Worm (Caenorhabditis elegans) whole organism, young adult: Measurements from ENCODE around the gene sfxn-5.
A peak's percentile ranks its signal among the peaks of the same experiment; 100 is the strongest.

Experiments
- B0261.1 ChIP-seq: sonication (generic microtip); optimal IDR thresholded peaks from 2 replicates; lab custom pipeline; 2016; ENCODE audit warnings: mild to moderate bottlenecking, missing genetic modification characterization, moderate library complexity, missing compliant biosample characterization
- B0336.3 ChIP-seq: fragments of 200-800 bp; sonication (Bioruptor generic); IDR thresholded peaks from 2 replicates; pipeline ENCODE4 v1.3.6; 2022; ENCODE audit warnings: missing genetic modification characterization, missing compliant biosample characterization
- F49E8.2 ChIP-seq: sonication (generic microtip); optimal IDR thresholded peaks from 3 replicates; lab custom pipeline; 2017; ENCODE audit warnings: missing genetic modification characterization, mild to moderate bottlenecking, missing compliant biosample characterization, antibody characterized with exemption, moderate library complexity; ENCODE audit not compliant: insufficient read depth
- K11D2.4 ChIP-seq: fragments of 200-800 bp; sonication (Bioruptor generic); IDR thresholded peaks from 2 replicates; pipeline ENCODE4 v1.3.6; 2022; ENCODE audit warnings: missing genetic modification reagents, missing genetic modification characterization, missing compliant biosample characterization
- T07F8.4 ChIP-seq: sonication (generic microtip); optimal IDR thresholded peaks from 2 replicates; lab custom pipeline; 2016; ENCODE audit warnings: mild to moderate bottlenecking, missing genetic modification characterization, moderate library complexity, missing compliant biosample characterization
- Y53F4B.3 ChIP-seq: fragments of 200-800 bp; sonication (Bioruptor generic); IDR thresholded peaks from 2 replicates; pipeline ENCODE4 v1.3.6; 2022; ENCODE audit warnings: missing genetic modification reagents, missing genetic modification characterization, missing compliant biosample characterization
- Y56A3A.18 ChIP-seq: fragments of 200-800 bp; sonication (Bioruptor generic); IDR thresholded peaks from 2 replicates; pipeline ENCODE4 v1.3.6; 2022; ENCODE audit warnings: missing genetic modification reagents, missing genetic modification characterization, missing compliant biosample characterization
- Y79H2A.3 ChIP-seq: fragments of 200-800 bp; sonication (Bioruptor generic); conservative IDR thresholded peaks from 2 replicates; pipeline ENCODE4 v1.3.6; 2022; ENCODE audit warnings: missing genetic modification reagents, missing genetic modification characterization, missing compliant biosample characterization
- aptf-3 ChIP-seq: fragments of 200-800 bp; sonication (Bioruptor generic); IDR thresholded peaks from 2 replicates; pipeline ENCODE4 v1.3.6; 2022; ENCODE audit warnings: missing genetic modification characterization, missing compliant biosample characterization
- atf-7 ChIP-seq: sonication (generic microtip); optimal IDR thresholded peaks from 2 replicates; lab custom pipeline; 2017; ENCODE audit warnings: mild to moderate bottlenecking, missing genetic modification characterization, missing compliant biosample characterization
- attf-5 ChIP-seq: fragments of 200-800 bp; sonication (Bioruptor generic); optimal IDR thresholded peaks from 2 replicates; lab custom pipeline; 2018; ENCODE audit warnings: mild to moderate bottlenecking, missing genetic modification characterization, missing compliant biosample characterization
- ceh-100 ChIP-seq: fragments of 200-800 bp; sonication (Bioruptor generic); IDR thresholded peaks from 2 replicates; pipeline ENCODE4 v1.3.6; 2022; ENCODE audit warnings: missing genetic modification reagents, missing genetic modification characterization, missing compliant biosample characterization
- ceh-40 ChIP-seq: fragments of 200-800 bp; sonication (Bioruptor generic); IDR thresholded peaks from 2 replicates; pipeline ENCODE4 v1.3.6; 2022; ENCODE audit warnings: missing genetic modification characterization, missing compliant biosample characterization
- dpl-1 ChIP-seq: fragments of 150-350 bp; optimal IDR thresholded peaks from 2 replicates; lab custom pipeline; 2014; ENCODE audit warnings: missing biosample characterization, missing genetic modification reagents, missing genetic modification characterization
- efl-1 ChIP-seq: fragments of 150-350 bp; optimal IDR thresholded peaks from 2 replicates; lab custom pipeline; 2014; ENCODE audit warnings: missing biosample characterization, missing genetic modification reagents, missing genetic modification characterization
- egl-44 ChIP-seq: fragments of 200-800 bp; sonication (Bioruptor generic); IDR thresholded peaks from 2 replicates; pipeline ENCODE4 v1.3.6; 2022; ENCODE audit warnings: missing genetic modification reagents, missing genetic modification characterization, missing compliant biosample characterization
- egrh-3 ChIP-seq: fragments of 200-800 bp; sonication (Bioruptor generic); IDR thresholded peaks from 2 replicates; pipeline ENCODE4 v1.3.6; 2022; ENCODE audit warnings: missing genetic modification reagents, missing genetic modification characterization, missing compliant biosample characterization
- ekl-4 ChIP-seq: fragments of 200-800 bp; sonication (Bioruptor generic); IDR thresholded peaks from 2 replicates; pipeline ENCODE4 v1.3.6; 2022; ENCODE audit warnings: missing genetic modification reagents, missing genetic modification characterization, missing compliant biosample characterization
- hlh-12 ChIP-seq: sonication (generic microtip); optimal IDR thresholded peaks from 2 replicates; lab custom pipeline; 2016; ENCODE audit warnings: missing genetic modification characterization, missing compliant biosample characterization
- hlh-26 ChIP-seq: fragments of 200-800 bp; sonication (Bioruptor generic); conservative IDR thresholded peaks from 2 replicates; pipeline ENCODE4 v1.3.6; 2022; ENCODE audit warnings: missing genetic modification reagents, missing genetic modification characterization, missing compliant biosample characterization
- lin-35 ChIP-seq, 3 experiments: fragments of 150-350 bp in 2 of 3; sonication (generic microtip) in 1 of 3; optimal IDR thresholded peaks; 2 replicates each; lab custom pipeline; 2014 to 2018; ENCODE audit warnings: missing biosample characterization in 3 of 3, missing genetic modification characterization in 3 of 3, missing genetic modification reagents in 3 of 3
- lin-40 ChIP-seq: sonication (generic microtip); optimal IDR thresholded peaks from 2 replicates; lab custom pipeline; 2016; ENCODE audit warnings: missing genetic modification characterization, mild to moderate bottlenecking, missing compliant biosample characterization, missing genotype, missing genetic modification reagents
- lin-54 ChIP-seq: fragments of 200-800 bp; sonication (Bioruptor generic); optimal IDR thresholded peaks from 2 replicates; lab custom pipeline; 2018; ENCODE audit warnings: mild to moderate bottlenecking, missing genetic modification characterization, missing compliant biosample characterization
- lsl-1 ChIP-seq: fragments of 200-800 bp; sonication (Bioruptor generic); optimal IDR thresholded peaks from 2 replicates; lab custom pipeline; 2018; ENCODE audit warnings: mild to moderate bottlenecking, missing genetic modification characterization, moderate library complexity, missing compliant biosample characterization
- lsy-27 ChIP-seq: sonication (generic microtip); optimal IDR thresholded peaks from 2 replicates; lab custom pipeline; 2017; ENCODE audit warnings: missing genetic modification characterization, mild to moderate bottlenecking, missing compliant biosample characterization, antibody characterized with exemption, missing genotype, borderline replicate concordance; ENCODE audit not compliant: insufficient read depth
- madf-8 ChIP-seq: fragments of 200-800 bp; sonication (Bioruptor generic); conservative IDR thresholded peaks from 2 replicates; pipeline ENCODE4 v1.3.6; 2022; ENCODE audit warnings: missing genetic modification reagents, missing genetic modification characterization, missing compliant biosample characterization
- mcd-1 ChIP-seq: fragments of 200-800 bp; sonication (Bioruptor generic); IDR thresholded peaks from 2 replicates; pipeline ENCODE4 v1.3.6; 2022; ENCODE audit warnings: missing genetic modification reagents, missing genetic modification characterization, missing compliant biosample characterization
- mel-28 ChIP-seq: sonication (generic microtip); optimal IDR thresholded peaks from 2 replicates; lab custom pipeline; 2016; ENCODE audit warnings: borderline replicate concordance, mild to moderate bottlenecking, missing genetic modification characterization, missing compliant biosample characterization
- nfya-2 ChIP-seq: fragments of 200-800 bp; sonication (Bioruptor generic); IDR thresholded peaks from 2 replicates; pipeline ENCODE4 v1.3.6; 2022; ENCODE audit warnings: missing genetic modification reagents, missing genetic modification characterization, missing compliant biosample characterization
- nhr-27 ChIP-seq: fragments of 200-800 bp; sonication (Bioruptor generic); optimal IDR thresholded peaks from 2 replicates; lab custom pipeline; 2018; ENCODE audit warnings: mild to moderate bottlenecking, missing genetic modification characterization, moderate library complexity, missing compliant biosample characterization
- nhr-80 ChIP-seq: sonication (generic microtip); optimal IDR thresholded peaks from 2 replicates; lab custom pipeline; 2016; ENCODE audit warnings: missing genetic modification characterization, missing compliant biosample characterization
- nhr-90 ChIP-seq: sonication (generic microtip); optimal IDR thresholded peaks from 2 replicates; lab custom pipeline; 2016; ENCODE audit warnings: missing genotype, mild to moderate bottlenecking, missing genetic modification characterization, missing compliant biosample characterization
- pha-4 ChIP-seq: fragments of 150-350 bp; sonication (generic microtip); optimal IDR thresholded peaks from 2 replicates; lab custom pipeline; 2014; ENCODE audit warnings: missing biosample characterization, missing genetic modification reagents, missing genetic modification characterization
- snpc-3.4 ChIP-seq: sonication (generic microtip); optimal IDR thresholded peaks from 2 replicates; lab custom pipeline; 2017; ENCODE audit warnings: missing genetic modification characterization, mild to moderate bottlenecking, missing compliant biosample characterization, antibody characterized with exemption, moderate library complexity, missing genotype, missing genetic modification reagents
- somi-1 ChIP-seq: fragments of 200-800 bp; sonication (Bioruptor generic); optimal IDR thresholded peaks from 2 replicates; lab custom pipeline; 2018; ENCODE audit warnings: mild to moderate bottlenecking, missing genetic modification characterization, missing compliant biosample characterization
- tbx-9 ChIP-seq: sonication (generic microtip); optimal IDR thresholded peaks from 2 replicates; lab custom pipeline; 2016; ENCODE audit warnings: borderline replicate concordance, missing genetic modification characterization, inconsistent platforms, missing compliant biosample characterization
- tlf-1 ChIP-seq: fragments of 200-800 bp; sonication (Bioruptor generic); optimal IDR thresholded peaks from 2 replicates; lab custom pipeline; 2018; ENCODE audit warnings: mild to moderate bottlenecking, missing genetic modification characterization, missing compliant biosample characterization
- unc-62 ChIP-seq: fragments of 150-350 bp; optimal IDR thresholded peaks from 2 replicates; lab custom pipeline; 2014; ENCODE audit warnings: missing biosample characterization, missing genetic modification reagents, missing genetic modification characterization
- zfh-2 ChIP-seq: fragments of 200-800 bp; sonication (Bioruptor generic); conservative IDR thresholded peaks from 2 replicates; pipeline ENCODE4 v1.3.6; 2022; ENCODE audit warnings: missing genetic modification reagents, missing genetic modification characterization, missing compliant biosample characterization
- zim-3 ChIP-seq: sonication (generic microtip); optimal IDR thresholded peaks from 2 replicates; lab custom pipeline; 2017; ENCODE audit warnings: mild to moderate bottlenecking, missing genetic modification characterization, moderate library complexity, missing compliant biosample characterization
- ztf-18 ChIP-seq: sonication (generic microtip); optimal IDR thresholded peaks from 2 replicates; lab custom pipeline; 2016; ENCODE audit warnings: missing genotype, mild to moderate bottlenecking, missing genetic modification characterization, missing compliant biosample characterization
- ztf-26 ChIP-seq: sonication (generic microtip); optimal IDR thresholded peaks from 2 replicates; lab custom pipeline; 2017; ENCODE audit warnings: missing genetic modification characterization, missing compliant biosample characterization

The sfxn-5 gene

ce11 chrII:8117426-8117825 is 12.6 kb upstream of the sfxn-5 start:
- TF ChIP-seq ceh-100 (GFP tag; lab: Robert Waterston, UW) (no peak), aptf-3 (no peak), atf-7 (no peak), ekl-4 (GFP tag; lab: Robert Waterston, UW) (no peak), hlh-26 (no peak), lin-40 (no peak), mel-28 (tag; lab: Kevin White, UChicago) (no peak), ceh-40 (GFP tag; lab: Robert Waterston, UW) (no peak), dpl-1 (GFP tag; lab: Kevin White, UChicago) (no peak), lsy-27 (tag; lab: Kevin White, UChicago) (no peak), lin-35 (GFP tag; optimal IDR thresholded peaks at IDR 0.05; lab: Kevin White, UChicago) (no peak), egl-44 (GFP tag; lab: Robert Waterston, UW) (no peak), T07F8.4 (tag; lab: Kevin White, UChicago) (no peak)
- TF ChIP-seq, all 124 proteins: peak for 0

- TF ChIP-seq mcd-1 (GFP tag; lab: Robert Waterston, UW): no peak
- no peak for TF ChIP-seq egrh-3 (GFP tag; lab: Robert Waterston, UW)
- TF ChIP-seq zim-3 (tag; lab: Kevin White, UChicago): no peak
- no peak for TF ChIP-seq B0261.1 (tag; lab: Kevin White, UChicago)
- TF ChIP-seq nhr-80 (tag; lab: Kevin White, UChicago): no peak
- no peak for TF ChIP-seq zfh-2 (GFP tag; lab: Robert Waterston, UW)
- no peak for TF ChIP-seq hlh-12 (tag; lab: Kevin White, UChicago)
- TF ChIP-seq lin-35 (GFP tag; optimal IDR thresholded peaks at IDR 0.05; lab: Kevin White, UChicago): no peak
- no peak for TF ChIP-seq lin-54 (GFP tag; lab: Kevin White, UChicago)
- TF ChIP-seq ztf-18: no peak
Measured at ce11 chrII:8116159-8116558, 11.3 kb upstream of the sfxn-5 start, which contains the start of gene unc-105. Gene unc-105, plus strand, starts transcription at chrII:8116459.

DNA sequence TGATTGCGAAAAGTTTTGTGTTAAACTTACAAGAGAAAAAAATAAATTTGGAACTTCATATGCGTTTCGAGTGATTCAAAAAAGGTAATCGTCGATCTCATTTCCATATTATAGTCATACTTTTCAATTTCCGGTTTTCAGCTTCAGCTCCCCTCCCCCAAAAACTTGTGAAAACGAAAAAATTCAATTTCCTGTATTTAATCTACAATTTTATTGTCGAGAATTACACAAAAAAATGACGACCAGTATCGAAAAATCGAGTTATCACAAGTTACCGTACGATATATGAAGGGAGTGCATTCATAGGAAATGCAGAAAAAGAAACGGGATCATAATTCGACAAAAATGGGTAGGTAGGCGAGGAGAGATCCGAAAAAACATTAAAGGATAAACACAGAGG is 7.2 kb upstream of the sfxn-5 start, which contains the start of gene lron-4:
TSS of gene lron-4 (minus strand) at position 101 of the 400 bp plus-strand sequence.
- TF ChIP-seq attf-5 (GFP tag; lab: Kevin White, UChicago): no peak
- no peak for TF ChIP-seq Y53F4B.3
- no peak for TF ChIP-seq dpl-1 (GFP tag; lab: Kevin White, UChicago)
- TF ChIP-seq ekl-4 (GFP tag; lab: Robert Waterston, UW): no peak
- no peak for TF ChIP-seq nhr-90 (tag; lab: Kevin White, UChicago)
- no peak for TF ChIP-seq snpc-3.4 (tag; lab: Kevin White, UChicago)
- no peak for TF ChIP-seq F49E8.2 (tag; lab: Kevin White, UChicago)
- no peak for TF ChIP-seq K11D2.4
- no peak for TF ChIP-seq madf-8 (GFP tag; lab: Robert Waterston, UW)
- no peak for TF ChIP-seq atf-7

DNA sequence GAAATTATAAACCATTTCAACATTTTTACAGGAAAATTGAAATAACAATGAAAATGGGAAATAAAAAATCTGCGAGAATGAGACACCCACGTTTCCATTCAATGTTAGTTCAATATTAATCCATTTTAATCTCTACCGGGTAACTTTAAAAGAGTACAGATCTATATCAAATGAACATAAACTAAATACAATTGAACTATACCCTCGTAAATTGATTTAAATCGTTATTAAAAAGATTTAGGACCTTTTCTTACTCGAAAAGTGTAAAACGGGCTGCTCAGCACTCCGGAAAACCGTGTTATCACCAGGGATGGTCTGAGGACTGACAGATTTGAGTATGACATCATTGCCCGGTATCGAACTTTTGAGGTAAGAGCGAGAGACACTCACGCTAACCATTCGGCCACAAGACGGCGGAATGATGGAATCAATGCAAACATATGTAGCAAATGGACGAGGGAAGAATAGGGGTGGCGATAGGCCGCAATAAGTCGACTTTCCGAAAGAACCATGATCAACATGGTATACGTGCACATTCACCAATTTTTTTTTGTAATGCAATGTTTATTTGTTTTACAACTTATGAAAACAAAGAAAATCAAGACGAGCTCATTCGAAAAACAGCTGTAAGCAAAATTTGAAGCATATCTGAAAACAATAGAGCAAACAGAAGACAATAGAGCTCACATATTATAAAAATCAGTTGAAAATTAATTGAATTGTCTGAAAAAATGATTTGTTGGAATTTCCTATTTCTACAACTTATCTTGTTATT is 2.3 kb upstream of the sfxn-5 start, which contains the start of the genes chst-1 and C41C4.9:
TSS of gene chst-1 (minus strand) at position 51 of the 775 bp plus-strand sequence.
TSS of gene C41C4.9 (plus strand) at position 725 of the 775 bp plus-strand sequence.
- TF ChIP-seq attf-5 (GFP tag; lab: Kevin White, UChicago) (peak; percentile 82), tbx-9 (peak; percentile 61), lsl-1 (GFP tag; lab: Kevin White, UChicago) (no peak), B0336.3 (GFP tag; lab: Robert Waterston, UW) (no peak; the same call in 1 of the 2 replicates), efl-1 (GFP tag; lab: Kevin White, UChicago) (peak; percentile 43), tlf-1 (GFP tag; lab: Kevin White, UChicago) (peak; percentile 64), Y56A3A.18 (GFP tag; lab: Robert Waterston, UW) (peak; percentile 93), egl-44 (GFP tag; lab: Robert Waterston, UW) (peak; percentile 95), ztf-26 (peak; percentile 88), nhr-90 (tag; lab: Kevin White, UChicago) (peak; percentile 96), pha-4 (tag; lab: Kevin White, UChicago) (no peak), nfya-2 (GFP tag; lab: Robert Waterston, UW) (no peak), Y79H2A.3 (GFP tag; lab: Robert Waterston, UW) (peak; percentile 68; the same call in 1 of the 2 replicates), somi-1 (GFP tag; lab: Kevin White, UChicago) (peak; percentile 70), unc-62 (GFP tag; lab: Kevin White, UChicago) (no peak), nhr-27 (tag; lab: Kevin White, UChicago) (no peak), lin-40 (no peak), hlh-12 (tag; lab: Kevin White, UChicago) (peak; percentile 68)
